Fruit fly (Drosophila melanogaster): ENCODE measurements around the gene CG42714.

DNA sequence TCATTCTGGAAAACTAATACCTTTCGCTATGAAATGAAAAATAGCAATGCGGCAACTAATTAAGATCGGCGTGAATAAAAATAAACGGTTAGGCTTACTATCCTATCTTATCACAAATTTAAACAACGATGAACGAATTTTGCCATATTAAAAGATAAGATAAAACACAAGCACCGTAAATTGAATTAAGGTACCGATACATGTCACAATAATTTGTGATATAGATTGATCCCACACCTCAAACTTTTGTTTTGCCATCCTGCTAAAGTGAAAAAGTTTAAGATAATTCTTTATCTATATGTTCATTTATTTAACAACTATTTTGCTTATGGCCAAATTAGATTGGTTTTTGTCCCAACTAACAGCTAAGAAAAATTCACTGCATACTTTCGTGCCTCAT lies at the start of gene CG42714:
- TF ChIP-seq fd96Ca (GFP tag; IDR thresholded peaks at IDR 0.05), result no peak
- TF ChIP-seq CG14655 (GFP tag; optimal IDR thresholded peaks at IDR 0.05), result no peak
- TF ChIP-seq CG17806 (tag; optimal IDR thresholded peaks at IDR 0.05), result no peak
- TF ChIP-seq CG10348 (GFP tag; IDR thresholded peaks at IDR 0.05), result no peak
- no peak for TF ChIP-seq Pif1A (GFP tag; optimal IDR thresholded peaks at IDR 0.05)
